Worm (Caenorhabditis elegans): Measurements from ENCODE around the gene Y32G9A.3.
A peak's percentile ranks its signal among the peaks of the same experiment; 100 is the strongest.

Y32G9A.3 gene

DNA sequence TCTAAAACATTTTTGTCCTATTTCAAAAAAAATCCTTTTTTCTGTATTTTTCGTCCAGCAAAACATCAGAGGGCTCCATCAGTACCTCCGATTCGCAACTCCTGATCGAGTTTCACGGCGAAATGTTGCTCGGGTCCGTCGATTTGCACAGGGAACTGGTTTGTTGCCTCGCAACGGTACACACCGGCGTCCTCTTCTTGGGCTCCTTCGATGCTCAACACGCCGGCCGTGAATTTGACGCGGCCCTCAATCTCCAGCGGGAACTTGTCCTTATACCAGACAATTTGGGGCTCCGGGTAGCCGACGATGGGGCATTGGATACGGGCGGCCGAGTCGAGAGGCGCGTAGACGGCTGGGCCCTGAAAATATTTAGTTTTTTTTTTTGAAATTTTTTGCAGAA is 33.2 kb upstream of the Y32G9A.3 start:
- TF ChIP-seq mcd-1 (GFP tag; IDR thresholded peaks at IDR 0.05) = 0 out of 2 replicates have a peak, but pooled peaks have one; percentile 13
- no peak for TF ChIP-seq hsf-1 (GFP tag; IDR thresholded peaks at IDR 0.05)
- TF ChIP-seq zfh-2 (GFP tag; conservative IDR thresholded peaks at IDR 0.05) = peak; percentile 71

DNA sequence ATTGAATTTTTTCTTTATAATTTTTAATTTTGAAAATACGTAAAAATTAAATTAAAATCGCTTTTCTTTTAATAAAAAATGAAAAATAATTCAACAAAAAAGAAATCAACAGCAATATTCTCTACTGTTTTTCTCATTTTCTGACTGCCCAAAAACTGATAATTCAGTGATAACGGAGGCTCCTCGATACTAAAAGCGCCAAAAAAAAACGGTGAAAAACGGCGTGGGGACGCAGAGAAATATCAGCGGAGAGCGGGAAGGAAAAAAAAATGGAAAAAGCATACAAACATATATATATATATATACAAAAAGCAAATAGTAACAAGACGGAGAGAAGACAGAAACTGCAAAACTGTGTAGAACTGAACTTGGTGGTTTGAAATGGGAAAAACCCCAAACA is 28.1 kb upstream of the Y32G9A.3 start:
- TF ChIP-seq B0336.3 (GFP tag; IDR thresholded peaks at IDR 0.05) (no peak), pbrm-1 (GFP tag; IDR thresholded peaks at IDR 0.05) (no peak), nhr-80 (tag; optimal IDR thresholded peaks at IDR 0.05) (peak; percentile 61), cebp-1 (GFP tag; IDR thresholded peaks at IDR 0.05) (no peak), cebp-1 (tag; optimal IDR thresholded peaks at IDR 0.05) (peak; percentile 32)

- no peak for TF ChIP-seq Y53F4B.3 (GFP tag; IDR thresholded peaks at IDR 0.05)
- TF ChIP-seq F23B12.7 (tag; optimal IDR thresholded peaks at IDR 0.05; ENCODE audit: insufficient read depth) = no peak
Measured at ce11 chrV:1886997-1887396, 24.2 kb upstream of the Y32G9A.3 start.

DNA sequence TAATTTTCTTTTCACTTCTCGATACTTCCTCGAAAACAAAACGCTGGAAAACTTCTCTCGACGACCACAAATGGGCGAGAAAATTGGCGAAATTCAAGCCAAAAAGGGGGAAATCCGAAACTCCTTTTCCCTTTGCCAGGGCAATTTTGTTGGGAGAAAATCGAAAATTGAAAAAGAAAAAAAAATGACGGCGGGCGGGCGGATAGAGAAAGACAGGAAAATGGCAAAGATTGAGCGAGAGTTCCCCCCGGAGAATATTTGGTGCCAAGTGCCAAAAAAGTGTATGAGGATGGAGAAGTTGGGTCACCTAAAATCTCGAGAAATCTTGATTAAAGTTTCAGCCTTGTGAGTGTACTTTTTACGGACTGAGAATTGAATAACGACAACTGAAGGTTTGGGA is 22.9 kb upstream of the Y32G9A.3 start:
- TF ChIP-seq zfh-2 (GFP tag; conservative IDR thresholded peaks at IDR 0.05) (peak; percentile 34; the same call in 1 of the 2 replicates), snpc-1.1 (tag; optimal IDR thresholded peaks at IDR 0.05; ENCODE audit: insufficient read depth) (no peak)

ce11 chrV:1889996-1890395 is 21.2 kb upstream of the Y32G9A.3 start:
- TF ChIP-seq cebp-1 (GFP tag; IDR thresholded peaks at IDR 0.05) (no peak), cebp-1 (tag; optimal IDR thresholded peaks at IDR 0.05) (peak; percentile 26), hmg-1.2 (GFP tag; IDR thresholded peaks at IDR 0.05) (no peak)

DNA sequence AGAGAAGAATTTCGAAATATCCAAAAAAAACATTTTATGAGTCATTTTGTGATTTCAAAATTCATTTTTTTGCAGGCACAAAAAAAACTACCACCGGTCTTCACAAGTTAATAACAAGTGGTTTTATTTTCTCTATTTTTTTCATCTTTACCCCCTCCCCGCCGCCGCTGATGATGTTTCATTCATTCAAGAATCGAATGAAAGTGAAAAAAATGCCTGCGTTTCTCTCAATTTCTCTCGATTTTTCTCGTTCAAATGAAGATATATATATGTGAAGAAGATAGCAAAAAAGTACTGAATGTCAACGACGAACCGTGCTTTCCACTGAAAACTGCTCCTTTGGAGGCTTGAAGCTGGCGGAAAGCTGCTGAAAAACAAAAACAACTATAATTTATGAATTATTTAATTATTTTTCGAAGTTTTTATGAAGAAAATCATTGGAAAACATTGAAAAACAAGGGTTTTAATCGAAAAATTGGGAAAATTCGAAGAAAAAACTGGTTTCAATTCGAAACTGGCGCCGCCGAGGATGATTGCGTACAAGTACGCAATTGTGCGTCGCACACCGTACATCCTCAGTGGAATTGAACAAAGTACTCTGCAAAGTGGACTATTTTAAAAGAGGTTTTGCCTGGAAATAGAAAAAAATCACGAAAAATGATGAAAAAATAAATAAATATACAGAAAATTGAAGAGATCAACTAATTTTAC is 18.5 kb upstream of the Y32G9A.3 start, which contains the start of gene zig-11:
Gene zig-11, minus strand, starts transcription at position 373 of the 711 bp plus-strand sequence.
- no peak for TF ChIP-seq hlh-26 (GFP tag; conservative IDR thresholded peaks at IDR 0.05)
- no peak for TF ChIP-seq egrh-3 (GFP tag; IDR thresholded peaks at IDR 0.05)
- no peak for TF ChIP-seq F10E7.11 (tag; optimal IDR thresholded peaks at IDR 0.05)
- TF ChIP-seq pbrm-1 (GFP tag; IDR thresholded peaks at IDR 0.05) = no peak
- no peak for TF ChIP-seq snpc-3.4 (tag; optimal IDR thresholded peaks at IDR 0.05)
- no peak for TF ChIP-seq zfh-2 (GFP tag; conservative IDR thresholded peaks at IDR 0.05)
- TF ChIP-seq F57A8.1 (GFP tag; optimal IDR thresholded peaks at IDR 0.05) = no peak
- no peak for TF ChIP-seq bed-1 (GFP tag; IDR thresholded peaks at IDR 0.05)
- TF ChIP-seq nfyb-1 (GFP tag; IDR thresholded peaks at IDR 0.05) = no peak
- TF ChIP-seq F52B5.7 (tag; optimal IDR thresholded peaks at IDR 0.05) = no peak
- TF ChIP-seq lin-54 (GFP tag; optimal IDR thresholded peaks at IDR 0.05) = peak; percentile 61
- no peak for TF ChIP-seq sdz-38 (tag; optimal IDR thresholded peaks at IDR 0.05)
- TF ChIP-seq aptf-3 (GFP tag; IDR thresholded peaks at IDR 0.05) = no peak
- no peak for TF ChIP-seq tlf-1 (GFP tag; optimal IDR thresholded peaks at IDR 0.05)
- TF ChIP-seq ama-1 (optimal IDR thresholded peaks at IDR 0.05) = no peak
- TF ChIP-seq ama-1 (GFP tag; optimal IDR thresholded peaks at IDR 0.05) = no peak
- TF ChIP-seq lsl-1 (GFP tag; optimal IDR thresholded peaks at IDR 0.05) = peak; percentile 16
- TF ChIP-seq F23B12.7 (tag; optimal IDR thresholded peaks at IDR 0.05; ENCODE audit: insufficient read depth) = peak; percentile 13
- TF ChIP-seq cebp-2 (GFP tag; IDR thresholded peaks at IDR 0.05) = no peak
- TF ChIP-seq B0261.1 (tag; optimal IDR thresholded peaks at IDR 0.05) = no peak
- TF ChIP-seq cebp-1 (GFP tag; IDR thresholded peaks at IDR 0.05) = no peak
- peak; percentile 53 for TF ChIP-seq cebp-1 (tag; optimal IDR thresholded peaks at IDR 0.05)
- no peak for TF ChIP-seq madf-6 (GFP tag; IDR thresholded peaks at IDR 0.05)
- TF ChIP-seq madf-8 (GFP tag; conservative IDR thresholded peaks at IDR 0.05) = no peak
- TF ChIP-seq mcd-1 (GFP tag; IDR thresholded peaks at IDR 0.05) = no peak
- no peak for TF ChIP-seq K12H6.12 (tag; optimal IDR thresholded peaks at IDR 0.05)
- no peak for TF ChIP-seq madf-3 (GFP tag; IDR thresholded peaks at IDR 0.05)
- TF ChIP-seq nhr-179 (tag; optimal IDR thresholded peaks at IDR 0.05) = no peak
- peak in 1 of 3 experiments; percentile 32 for TF ChIP-seq lin-35 (GFP tag; optimal IDR thresholded peaks at IDR 0.05)
- peak; percentile 69 for TF ChIP-seq efl-1 (GFP tag; optimal IDR thresholded peaks at IDR 0.05)

Measured in whole organism, young adult.